Fruit fly (Drosophila melanogaster): Measurements from ENCODE around the gene Tudor-SN.

DNA sequence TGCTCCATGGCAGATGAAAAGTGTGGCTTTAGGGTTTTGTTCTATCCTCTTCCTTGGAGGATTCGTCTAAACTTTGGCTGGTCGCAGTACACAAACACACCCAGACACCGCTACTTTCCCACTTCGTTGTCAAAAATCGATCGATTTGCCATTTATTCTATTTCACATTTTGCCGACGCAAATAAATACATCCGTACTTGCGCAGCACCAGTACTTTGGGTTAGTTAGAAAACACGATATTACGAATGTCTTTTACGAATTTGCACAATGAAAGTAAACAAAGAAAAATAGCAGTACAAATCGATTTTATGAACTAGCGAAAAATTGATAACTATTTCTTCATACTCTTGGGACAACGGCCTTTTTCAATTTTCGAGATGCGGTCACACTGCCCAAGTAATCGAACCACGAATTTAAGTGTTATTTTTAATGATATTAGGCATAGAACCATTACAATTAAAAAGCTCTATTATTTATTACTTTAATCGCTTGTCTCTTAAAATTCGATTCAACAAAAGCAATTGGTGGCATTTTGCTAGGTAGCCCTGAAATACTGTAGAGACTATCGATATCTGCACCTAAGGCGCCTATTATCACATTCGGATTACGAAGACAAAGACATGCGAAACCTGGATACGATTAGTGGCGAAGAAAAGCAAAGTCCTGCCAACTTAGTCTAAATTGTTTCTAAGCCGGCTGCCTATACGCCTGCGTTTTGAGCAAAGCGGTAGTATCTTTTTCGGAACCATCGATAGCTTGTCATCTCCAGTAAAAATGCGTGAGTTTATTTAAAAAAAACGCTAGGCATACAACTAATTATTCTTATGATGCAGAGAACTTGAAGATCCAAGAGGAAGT is 6.3 kb downstream of the Tudor-SN start, which contains the start of the genes DIP2 and wac:
- TF ChIP-seq Crg-1 (GFP tag; optimal IDR thresholded peaks at IDR 0.05): peak; percentile 59
- peak; percentile 41 for TF ChIP-seq CG33017 (tag; optimal IDR thresholded peaks at IDR 0.05)
- TF ChIP-seq Clk (GFP tag; optimal IDR thresholded peaks at IDR 0.05): no peak
- TF ChIP-seq CG12768 (GFP tag; optimal IDR thresholded peaks at IDR 0.05): peak; percentile 46
- no peak for TF ChIP-seq Hr96 (GFP tag; optimal IDR thresholded peaks at IDR 0.05)
- TF ChIP-seq kay (GFP tag; ENCODE audit: borderline replicate concordance): no peak
- TF ChIP-seq CG5204 (GFP tag; optimal IDR thresholded peaks at IDR 0.05): no peak

Data from whole organism, adult.